Worm (Caenorhabditis elegans) whole organism, L4 larva: Measurements from ENCODE around the gene maph-1.3.

Experiments
- F44E2.7 ChIP-seq: fragments of 200-800 bp; sonication (Bioruptor generic); IDR thresholded peaks from 2 replicates; pipeline ENCODE4 v2.1.2; 2022; ENCODE audit warnings: missing genetic modification characterization, missing compliant biosample characterization
- R02D3.7 ChIP-seq: fragments of 150-350 bp; sonication (generic microtip); optimal IDR thresholded peaks from 3 replicates; lab custom pipeline; 2014; ENCODE audit warnings: missing biosample characterization, missing genetic modification characterization
- Y75B8A.6 ChIP-seq: fragments of 200-800 bp; sonication (Bioruptor generic); IDR thresholded peaks from 2 replicates; pipeline ENCODE4 v1.3.6; 2022; ENCODE audit warnings: missing genetic modification reagents, missing genetic modification characterization, missing compliant biosample characterization
- ceh-32 ChIP-seq: sonication (generic microtip); optimal IDR thresholded peaks from 2 replicates; lab custom pipeline; 2016; ENCODE audit warnings: mild to moderate bottlenecking, missing genetic modification characterization, missing compliant biosample characterization; ENCODE audit not compliant: poor library complexity
- lin-39 ChIP-seq: fragments of 150-350 bp; optimal IDR thresholded peaks from 2 replicates; lab custom pipeline; 2014; ENCODE audit warnings: missing biosample characterization, missing genetic modification reagents, missing genetic modification characterization
- nhr-102 ChIP-seq: sonication (generic microtip); optimal IDR thresholded peaks from 2 replicates; lab custom pipeline; 2016; ENCODE audit warnings: mild to moderate bottlenecking, missing genetic modification characterization, moderate library complexity, missing compliant biosample characterization
- nhr-11 ChIP-seq: fragments of 150-350 bp; optimal IDR thresholded peaks from 2 replicates; lab custom pipeline; 2014; ENCODE audit warnings: missing biosample characterization, missing genetic modification characterization
- unc-39 ChIP-seq: sonication (generic microtip); optimal IDR thresholded peaks from 2 replicates; lab custom pipeline; 2017; ENCODE audit warnings: missing biosample characterization, missing genetic modification characterization

ce11 chrIII:3807590-3807989, 37.1 kb upstream of the maph-1.3 start:
- TF ChIP-seq lin-39 (tag; lab: Kevin White, UChicago): no peak
- TF ChIP-seq Y75B8A.6 (GFP tag; lab: Robert Waterston, UW): no peak
- no peak for TF ChIP-seq nhr-102 (tag; lab: Kevin White, UChicago)
- no peak for TF ChIP-seq nhr-11 (tag; lab: Kevin White, UChicago)
- TF ChIP-seq R02D3.7: no peak
- no peak for TF ChIP-seq ceh-32 (tag; lab: Kevin White, UChicago)
- TF ChIP-seq unc-39 (tag; lab: Kevin White, UChicago): no peak
- TF ChIP-seq F44E2.7 (GFP tag; lab: Robert Waterston, UW): no peak
